Fruit fly (Drosophila melanogaster) whole organism, embryonic: Measurements from ENCODE around the gene CG31139.

Experiments used
- ATbp ChIP-seq: fragments of 200-800 bp; sonication (Bioruptor generic); optimal IDR thresholded peaks from 2 replicates; lab custom pipeline; 2017; ENCODE audit warnings: missing biosample characterization, mild to moderate bottlenecking, missing genetic modification characterization, missing genetic modification reagents
- Atf-2 ChIP-seq: fragments of 200-800 bp; sonication (Bioruptor generic); optimal IDR thresholded peaks from 2 replicates; lab custom pipeline; 2016; ENCODE audit warnings: missing biosample characterization, missing genetic modification characterization
- BEAF-32 ChIP-seq: fragments of 200-800 bp; sonication (Bioruptor generic); optimal IDR thresholded peaks from 3 replicates; lab custom pipeline; 2017; ENCODE audit warnings: missing biosample characterization, missing genetic modification characterization, mild to moderate bottlenecking, moderate library complexity, missing genetic modification reagents
- CG10147 ChIP-seq: fragments of 200-800 bp; sonication (Bioruptor generic); optimal IDR thresholded peaks from 2 replicates; lab custom pipeline; 2019; ENCODE audit warnings: missing biosample characterization, mild to moderate bottlenecking, missing genetic modification characterization, moderate library complexity
- CG10209 ChIP-seq: fragments of 200-800 bp; sonication (Bioruptor generic); optimal IDR thresholded peaks from 3 replicates; lab custom pipeline; 2017; ENCODE audit warnings: missing biosample characterization, mild to moderate bottlenecking, missing genetic modification characterization, missing genetic modification reagents
- CG10366 ChIP-seq: fragments of 200-800 bp; sonication (Bioruptor generic); IDR thresholded peaks from 2 replicates; pipeline ENCODE4 v1.3.6; 2022; ENCODE audit warnings: missing biosample characterization, missing genetic modification characterization
- CG10431 ChIP-seq: fragments of 200-800 bp; sonication (Bioruptor generic); optimal IDR thresholded peaks from 3 replicates; lab custom pipeline; 2018; ENCODE audit warnings: missing biosample characterization, mild to moderate bottlenecking, missing genetic modification characterization
- CG11695 ChIP-seq: fragments of 200-800 bp; sonication (Bioruptor generic); IDR thresholded peaks from 3 replicates; pipeline ENCODE4 v1.3.6; 2022; ENCODE audit warnings: missing biosample characterization, missing genetic modification characterization
- CG16815 ChIP-seq: fragments of 200-800 bp; sonication (Bioruptor generic); optimal IDR thresholded peaks from 3 replicates; lab custom pipeline; 2017; ENCODE audit warnings: missing biosample characterization, mild to moderate bottlenecking, missing genetic modification characterization
- CG17568 ChIP-seq: fragments of 200-800 bp; sonication (Bioruptor generic); optimal IDR thresholded peaks from 2 replicates; lab custom pipeline; 2018; ENCODE audit warnings: missing biosample characterization, mild to moderate bottlenecking, missing genetic modification characterization, moderate library complexity
- CG18011 ChIP-seq: fragments of 200-800 bp; sonication (Bioruptor generic); optimal IDR thresholded peaks from 2 replicates; lab custom pipeline; 2017; ENCODE audit warnings: missing biosample characterization, missing genetic modification characterization, mild to moderate bottlenecking, moderate library complexity, missing genotype
- CG4328 ChIP-seq: fragments of 200-800 bp; sonication (Bioruptor generic); optimal IDR thresholded peaks from 3 replicates; lab custom pipeline; 2017; ENCODE audit warnings: missing biosample characterization, missing genetic modification reagents, missing genetic modification characterization
- CG4820 ChIP-seq: fragments of 200-800 bp; sonication (Bioruptor generic); optimal IDR thresholded peaks from 3 replicates; lab custom pipeline; 2016; ENCODE audit warnings: missing biosample characterization, missing genetic modification characterization
- CG6689 ChIP-seq: fragments of 200-800 bp; sonication (Bioruptor generic); IDR thresholded peaks from 2 replicates; pipeline ENCODE4 v1.3.6; 2022; ENCODE audit warnings: missing biosample characterization, missing genetic modification characterization
- CG8924 ChIP-seq: fragments of 200-800 bp; optimal IDR thresholded peaks from 3 replicates; lab custom pipeline; 2019; ENCODE audit warnings: missing biosample characterization, mild to moderate bottlenecking, missing genetic modification characterization, moderate library complexity
- CG9817 ChIP-seq: fragments of 200-800 bp; sonication (Bioruptor generic); optimal IDR thresholded peaks from 2 replicates; lab custom pipeline; 2018; ENCODE audit warnings: missing biosample characterization, mild to moderate bottlenecking, missing genetic modification characterization, moderate library complexity
- Ets97D ChIP-seq: fragments of 200-800 bp; sonication (Bioruptor generic); optimal IDR thresholded peaks from 3 replicates; lab custom pipeline; 2016; ENCODE audit warnings: missing biosample characterization, missing genetic modification characterization
- Fer3 ChIP-seq: fragments of 200-800 bp; sonication (Bioruptor generic); optimal IDR thresholded peaks from 2 replicates; lab custom pipeline; 2018; ENCODE audit warnings: missing biosample characterization, mild to moderate bottlenecking, missing genetic modification characterization, moderate library complexity
- HmgZ ChIP-seq: fragments of 200-800 bp; sonication (Bioruptor generic); optimal IDR thresholded peaks from 2 replicates; lab custom pipeline; 2018; ENCODE audit warnings: missing biosample characterization, mild to moderate bottlenecking, missing genetic modification characterization
- Hr51 ChIP-seq, 2 experiments: fragments of 200-800 bp; sonication (Bioruptor generic); optimal IDR thresholded peaks; 2 replicates in 1 of 2; 3 replicates in 1 of 2; lab custom pipeline; 2016 to 2018; ENCODE audit warnings: missing biosample characterization in 2 of 2, missing genetic modification characterization in 2 of 2, mild to moderate bottlenecking in 1 of 2, moderate library complexity in 1 of 2
- Hr78 ChIP-seq, 2 experiments: fragments of 200-800 bp in 1 of 2; fragments of >200 bp in 1 of 2; sonication (Bioruptor generic) in 1 of 2; optimal IDR thresholded peaks; 2 replicates each; lab custom pipeline; 2017 to 2019; ENCODE audit warnings: missing biosample characterization in 2 of 2, missing genetic modification characterization in 2 of 2, mild to moderate bottlenecking in 1 of 2, moderate library complexity in 1 of 2
- Lhr ChIP-seq: fragments of 200-800 bp; sonication (Bioruptor generic); optimal IDR thresholded peaks from 3 replicates; lab custom pipeline; 2017; ENCODE audit warnings: mild to moderate bottlenecking, missing biosample characterization, missing genetic modification reagents, missing genetic modification characterization
- MBD-R2 ChIP-seq: fragments of 200-800 bp; sonication (Bioruptor generic); IDR thresholded peaks from 2 replicates; pipeline ENCODE4 v1.3.6; 2022; ENCODE audit warnings: missing biosample characterization, missing genetic modification characterization
- MTF-1 ChIP-seq: fragments of 200-800 bp; sonication (Bioruptor generic); optimal IDR thresholded peaks from 2 replicates; lab custom pipeline; 2018; ENCODE audit warnings: missing biosample characterization, mild to moderate bottlenecking, missing genetic modification characterization, borderline replicate concordance
- Meics ChIP-seq: fragments of 200-800 bp; sonication (Bioruptor generic); optimal IDR thresholded peaks from 2 replicates; lab custom pipeline; 2017; ENCODE audit warnings: missing biosample characterization, mild to moderate bottlenecking, missing genetic modification characterization
- Neu2 ChIP-seq: fragments of 200-800 bp; sonication (Bioruptor generic); optimal IDR thresholded peaks from 3 replicates; lab custom pipeline; 2016; ENCODE audit warnings: missing biosample characterization, missing genetic modification characterization, borderline replicate concordance
- Nf-YA ChIP-seq: fragments of 200-800 bp; sonication (Bioruptor generic); IDR thresholded peaks from 2 replicates; pipeline ENCODE4 v1.3.6; 2022; ENCODE audit warnings: missing biosample characterization, missing genetic modification characterization
- Nf-YC ChIP-seq: fragments of 200-800 bp; optimal IDR thresholded peaks from 3 replicates; lab custom pipeline; 2019; ENCODE audit warnings: missing biosample characterization, mild to moderate bottlenecking, missing genetic modification characterization, moderate library complexity
- Optix ChIP-seq: fragments of 200-800 bp; sonication (Bioruptor generic); IDR thresholded peaks from 3 replicates; pipeline ENCODE4 v1.3.6; 2022; ENCODE audit warnings: missing biosample characterization, missing genetic modification characterization
- Sox102F ChIP-seq: fragments of 200-800 bp; sonication (Bioruptor generic); optimal IDR thresholded peaks from 2 replicates; lab custom pipeline; 2018; ENCODE audit warnings: missing biosample characterization, mild to moderate bottlenecking, missing genetic modification characterization, moderate library complexity
- TFAM ChIP-seq: fragments of 200-800 bp; sonication (Bioruptor generic); optimal IDR thresholded peaks from 2 replicates; lab custom pipeline; 2017; ENCODE audit warnings: missing biosample characterization, missing genetic modification characterization, inconsistent platforms
- al ChIP-seq: fragments of 200-800 bp; sonication (Bioruptor generic); IDR thresholded peaks from 2 replicates; pipeline ENCODE4 v1.3.6; 2022; ENCODE audit warnings: missing biosample characterization, missing genetic modification characterization
- ap ChIP-seq: fragments of 200-800 bp; sonication (Bioruptor generic); IDR thresholded peaks from 2 replicates; pipeline ENCODE4 v1.3.6; 2022; ENCODE audit warnings: missing biosample characterization, missing genetic modification characterization
- ase ChIP-seq: fragments of 200-800 bp; sonication (Bioruptor generic); IDR thresholded peaks from 3 replicates; pipeline ENCODE4 v1.3.6; 2022; ENCODE audit warnings: missing biosample characterization, missing genetic modification characterization
- ci ChIP-seq: fragments of 200-800 bp; sonication (Bioruptor generic); IDR thresholded peaks from 3 replicates; pipeline ENCODE4 v1.3.6; 2022; ENCODE audit warnings: missing biosample characterization, missing genetic modification characterization
- corto ChIP-seq: fragments of 200-800 bp; sonication (Bioruptor generic); optimal IDR thresholded peaks from 2 replicates; lab custom pipeline; 2016; ENCODE audit warnings: missing biosample characterization, mild to moderate bottlenecking, missing genetic modification characterization, moderate library complexity
- emc ChIP-seq: fragments of 200-800 bp; sonication (Bioruptor generic); optimal IDR thresholded peaks from 2 replicates; lab custom pipeline; 2016; ENCODE audit warnings: missing biosample characterization, missing genetic modification characterization
- esg ChIP-seq: fragments of 200-800 bp; sonication (Bioruptor generic); conservative IDR thresholded peaks from 2 replicates; pipeline ENCODE4 v1.3.6; 2022; ENCODE audit warnings: missing biosample characterization, missing genetic modification characterization
- eyg ChIP-seq: fragments of 200-800 bp; sonication (Bioruptor generic); optimal IDR thresholded peaks from 3 replicates; lab custom pipeline; 2016; ENCODE audit warnings: missing biosample characterization, missing genetic modification characterization
- ham ChIP-seq: fragments of 200-800 bp; sonication (Bioruptor generic); IDR thresholded peaks from 2 replicates; pipeline ENCODE4 v1.3.6; 2022; ENCODE audit warnings: missing biosample characterization, missing genetic modification characterization
- hth ChIP-seq: fragments of >200 bp; optimal IDR thresholded peaks from 2 replicates; lab custom pipeline; 2017; ENCODE audit warnings: inconsistent platforms
- lbe ChIP-seq: fragments of 200-800 bp; sonication (Bioruptor generic); optimal IDR thresholded peaks from 2 replicates; lab custom pipeline; 2016; ENCODE audit warnings: missing biosample characterization, mild to moderate bottlenecking, missing genetic modification characterization
- lilli ChIP-seq: fragments of 200-800 bp; sonication (Bioruptor generic); optimal IDR thresholded peaks from 3 replicates; lab custom pipeline; 2016; ENCODE audit warnings: missing biosample characterization, missing genetic modification characterization
- p53 ChIP-seq: fragments of 200-800 bp; sonication (Bioruptor generic); optimal IDR thresholded peaks from 2 replicates; lab custom pipeline; 2016; ENCODE audit warnings: missing biosample characterization, missing genetic modification characterization
- pum ChIP-seq: fragments of 200-800 bp; sonication (Bioruptor generic); optimal IDR thresholded peaks from 2 replicates; lab custom pipeline; 2016; ENCODE audit warnings: missing biosample characterization, missing genetic modification characterization
- repo ChIP-seq: fragments of 200-800 bp; sonication (Bioruptor generic); optimal IDR thresholded peaks from 2 replicates; lab custom pipeline; 2016; ENCODE audit warnings: missing biosample characterization, missing genetic modification characterization
- trem ChIP-seq: fragments of 200-800 bp; optimal IDR thresholded peaks from 3 replicates; lab custom pipeline; 2019; ENCODE audit warnings: missing biosample characterization, mild to moderate bottlenecking, missing genetic modification characterization, moderate library complexity
- unc-4 ChIP-seq: fragments of 200-800 bp; sonication (Bioruptor generic); IDR thresholded peaks from 2 replicates; pipeline ENCODE4 v1.3.6; 2022; ENCODE audit warnings: missing biosample characterization, missing genetic modification characterization; ENCODE audit not compliant: partially characterized antibody

Gene CG31139

dm6 chr3R:22753895-22754774 lies 5.3 kb upstream of the CG31139 start (continued):
- peak; percentile 58 for TF ChIP-seq lilli
- no peak for TF ChIP-seq CG11695
- TF ChIP-seq repo (GFP tag; lab: Kevin White, UChicago), result peak; percentile 26
- peak; percentile 45; the same call in 1 of the 2 replicates for TF ChIP-seq CG10366 (GFP tag; lab: Robert Waterston, UW)
- no peak for TF ChIP-seq BEAF-32
- peak; percentile 6; the same call in 1 of the 2 replicates for TF ChIP-seq ap (GFP tag; lab: Robert Waterston, UW)
- peak; percentile 77 for TF ChIP-seq Meics (GFP tag; lab: Kevin White, UChicago)
- peak; percentile 57 for TF ChIP-seq CG8924 (tag; lab: Kevin White, UChicago)
- peak; percentile 35; the same call in 2 of the 3 replicates for TF ChIP-seq ase
- TF ChIP-seq TFAM (GFP tag; lab: Kevin White, UChicago), result no peak
- TF ChIP-seq Hr78 (GFP tag; optimal IDR thresholded peaks at IDR 0.05; lab: Kevin White, UChicago), result peak in 1 of 2 experiments; percentile 12
- TF ChIP-seq trem (tag; lab: Kevin White, UChicago), result peak; percentile 0
- TF ChIP-seq CG18011 (GFP tag; lab: Kevin White, UChicago), result peak; percentile 25
- no peak for TF ChIP-seq HmgZ (tag; lab: Kevin White, UChicago)
- TF ChIP-seq p53 (GFP tag; lab: Kevin White, UChicago), result no peak
- peak; percentile 26 for TF ChIP-seq CG16815 (GFP tag; lab: Kevin White, UChicago)
- TF ChIP-seq CG10209 (GFP tag; lab: Kevin White, UChicago), result peak; percentile 61
- TF ChIP-seq CG6689 (GFP tag; lab: Robert Waterston, UW), result 0 out of 2 replicates have a peak, but pooled peaks have one; percentile 4
- peak; percentile 63 for TF ChIP-seq CG4820 (GFP tag; lab: Kevin White, UChicago)
- TF ChIP-seq Atf-2 (GFP tag; lab: Kevin White, UChicago), result peak; percentile 55
- TF ChIP-seq MBD-R2 (GFP tag; lab: Robert Waterston, UW), result peak; percentile 23; the same call in 1 of the 2 replicates
- TF ChIP-seq lbe (GFP tag; lab: Kevin White, UChicago), result no peak
- no peak for TF ChIP-seq corto (GFP tag; lab: Kevin White, UChicago)
- TF ChIP-seq eyg (GFP tag; lab: Kevin White, UChicago), result no peak
- TF ChIP-seq CG10431 (GFP tag; lab: Kevin White, UChicago), result no peak
- TF ChIP-seq CG9817 (tag; lab: Kevin White, UChicago), result peak; percentile 41
- peak; percentile 42 for TF ChIP-seq esg (GFP tag; lab: Robert Waterston, UW)
- peak; percentile 58 for TF ChIP-seq CG4328
- no peak for TF ChIP-seq emc (GFP tag; lab: Kevin White, UChicago)
- no peak for TF ChIP-seq Nf-YA (GFP tag; lab: Robert Waterston, UW)
- TF ChIP-seq Optix (GFP tag; lab: Robert Waterston, UW), result peak; percentile 34; the same call in 1 of the 3 replicates
- TF ChIP-seq Ets97D, result no peak
- TF ChIP-seq CG17568 (GFP tag; lab: Kevin White, UChicago), result peak; percentile 19
- no peak for TF ChIP-seq Lhr (GFP tag; lab: Kevin White, UChicago)
- TF ChIP-seq Neu2 (GFP tag; lab: Kevin White, UChicago), result no peak
- TF ChIP-seq ci (GFP tag; lab: Robert Waterston, UW), result peak; percentile 83
- no peak for TF ChIP-seq ham
- peak; percentile 41 for TF ChIP-seq pum (GFP tag; lab: Kevin White, UChicago)
- TF ChIP-seq Fer3 (tag; lab: Kevin White, UChicago), result peak; percentile 18
- peak in 1 of 2 experiments; percentile 80 for TF ChIP-seq Hr51 (GFP tag; optimal IDR thresholded peaks at IDR 0.05; lab: Kevin White, UChicago)
- no peak for TF ChIP-seq hth
- TF ChIP-seq unc-4 (GFP tag; lab: Robert Waterston, UW), result peak; percentile 44
- TF ChIP-seq Nf-YC (tag; lab: Kevin White, UChicago), result peak; percentile 51
- TF ChIP-seq Sox102F, result peak; percentile 73
- TF ChIP-seq MTF-1 (GFP tag; lab: Kevin White, UChicago), result no peak
- peak; percentile 17; the same call in 1 of the 2 replicates for TF ChIP-seq al (GFP tag; lab: Robert Waterston, UW)
- TF ChIP-seq ATbp (GFP tag; lab: Kevin White, UChicago), result peak; percentile 52
- no peak for TF ChIP-seq CG10147
